Worm (Caenorhabditis elegans) whole organism, young adult: Measurements from ENCODE around the gene tut-2.
A peak's percentile ranks its signal among the peaks of the same experiment; 100 is the strongest.

Experiments used
- cebp-1 ChIP-seq, 2 experiments: fragments of 200-800 bp in 1 of 2; sonication (Bioruptor generic) in 1 of 2; sonication (generic microtip) in 1 of 2; IDR thresholded peaks in 1 of 2; optimal IDR thresholded peaks in 1 of 2; 2 replicates each; pipeline versions ENCODE4 v1.3.6 to Lab custom; 2017 to 2022; ENCODE audit warnings: missing compliant biosample characterization in 2 of 2, missing genetic modification characterization in 2 of 2, mild to moderate bottlenecking in 1 of 2, missing genetic modification reagents in 1 of 2, moderate library complexity in 1 of 2
- let-607 ChIP-seq, 2 experiments: fragments of 200-800 bp in 1 of 2; sonication (Bioruptor generic) in 1 of 2; sonication (generic microtip) in 1 of 2; optimal IDR thresholded peaks; 2 replicates each; lab custom pipeline; 2016 to 2018; ENCODE audit warnings: mild to moderate bottlenecking in 2 of 2, missing compliant biosample characterization in 2 of 2, missing genetic modification characterization in 2 of 2, moderate library complexity in 2 of 2, missing genotype in 1 of 2
- unc-62 ChIP-seq: fragments of 150-350 bp; optimal IDR thresholded peaks from 2 replicates; lab custom pipeline; 2014; ENCODE audit warnings: missing biosample characterization, missing genetic modification reagents, missing genetic modification characterization
- ztf-28 ChIP-seq: fragments of 200-800 bp; sonication (Bioruptor generic); IDR thresholded peaks from 2 replicates; pipeline ENCODE4 v1.3.6; 2022; ENCODE audit warnings: missing genetic modification reagents, missing genetic modification characterization, missing compliant biosample characterization
- ztf-3 ChIP-seq: fragments of 200-800 bp; sonication (Bioruptor generic); optimal IDR thresholded peaks from 2 replicates; lab custom pipeline; 2018; ENCODE audit warnings: mild to moderate bottlenecking, missing genetic modification characterization, missing compliant biosample characterization

The tut-2 gene

ce11 chrV:10702910-10703309, 44.9 kb downstream of the tut-2 start:
- TF ChIP-seq let-607 (tag; optimal IDR thresholded peaks at IDR 0.05; lab: Kevin White, UChicago) (no peak), ztf-3 (GFP tag; lab: Kevin White, UChicago) (no peak), unc-62 (GFP tag; lab: Kevin White, UChicago) (no peak)

DNA sequence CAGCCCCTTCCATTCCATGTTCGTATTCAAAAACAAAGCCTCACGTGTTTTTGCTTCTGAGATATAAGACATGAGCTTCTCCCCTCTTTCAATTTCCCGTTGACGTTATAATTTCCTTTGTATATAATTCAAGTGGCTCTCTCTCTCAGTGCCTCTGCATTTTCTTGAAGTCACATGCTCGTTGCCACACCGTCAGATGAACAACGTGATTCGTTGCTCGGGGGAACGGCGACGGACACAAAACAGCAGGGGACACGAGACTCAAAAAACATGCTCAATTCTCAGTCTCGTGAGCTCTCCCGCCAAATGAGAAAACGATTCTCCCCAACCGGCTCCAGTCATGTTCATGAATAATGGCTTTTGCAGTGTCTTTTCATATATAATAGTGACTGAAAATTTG, 50.3 kb downstream of the tut-2 start:
- TF ChIP-seq ztf-28 (GFP tag; lab: Robert Waterston, UW), result no peak
- no peak for TF ChIP-seq cebp-1 (GFP tag; IDR thresholded peaks at IDR 0.05; lab: Robert Waterston, UW)
- TF ChIP-seq cebp-1 (tag; optimal IDR thresholded peaks at IDR 0.05; lab: Kevin White, UChicago), result peak; percentile 28
